Worm (Caenorhabditis elegans): Measurements from ENCODE around the gene F42E8.1.

DNA sequence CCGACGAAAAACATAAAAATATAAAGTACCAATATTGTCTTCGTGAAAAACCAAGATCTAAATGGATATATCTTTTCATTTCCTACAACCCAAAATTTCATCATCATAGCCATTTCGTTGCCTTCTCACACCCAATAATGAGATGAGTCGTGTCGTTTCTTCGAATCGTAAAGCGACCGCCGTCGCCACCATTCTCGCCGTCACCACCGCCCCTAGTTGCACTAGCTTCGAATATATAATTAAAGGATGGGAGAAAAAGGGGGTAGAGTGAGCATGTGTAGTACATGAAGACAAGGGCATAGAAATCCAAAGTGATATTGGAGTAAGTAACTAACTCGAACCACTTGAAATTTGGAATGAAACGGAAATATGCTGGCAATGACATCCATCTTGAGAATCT lies 39.7 kb upstream of the F42E8.1 start:
- TF ChIP-seq ztf-1 (GFP tag; conservative IDR thresholded peaks at IDR 0.05) (no peak), ztf-11 (tag; optimal IDR thresholded peaks at IDR 0.05) (no peak), aly-2 (tag; optimal IDR thresholded peaks at IDR 0.05) (no peak), elt-3 (tag; optimal IDR thresholded peaks at IDR 0.05) (no peak)
